Fruit fly (Drosophila melanogaster) whole organism, pupa: ENCODE results near the gene CG12091.

Experiments
- CG10348 ChIP-seq: fragments of 200-800 bp; sonication (Bioruptor generic); IDR thresholded peaks from 2 replicates; pipeline ENCODE4 v1.3.6; 2022; ENCODE audit warnings: missing biosample characterization, missing genetic modification characterization
- CG12605 ChIP-seq: fragments of 200-800 bp; sonication (Bioruptor generic); IDR thresholded peaks from 2 replicates; pipeline ENCODE4 v1.3.6; 2022; ENCODE audit warnings: missing biosample characterization, missing genetic modification characterization
- CG13204 ChIP-seq: fragments of 200-800 bp; sonication (Bioruptor generic); optimal IDR thresholded peaks from 2 replicates; lab custom pipeline; 2018; ENCODE audit warnings: missing biosample characterization, mild to moderate bottlenecking, missing genetic modification characterization, moderate library complexity
- CG14655 ChIP-seq: fragments of 200-800 bp; sonication (Bioruptor generic); optimal IDR thresholded peaks from 3 replicates; lab custom pipeline; 2017; ENCODE audit warnings: mild to moderate bottlenecking, missing biosample characterization, missing genetic modification reagents, missing genetic modification characterization
- CG15710 ChIP-seq: fragments of 200-800 bp; sonication (Bioruptor generic); optimal IDR thresholded peaks from 2 replicates; lab custom pipeline; 2018; ENCODE audit warnings: missing biosample characterization, mild to moderate bottlenecking, missing genetic modification characterization, moderate library complexity
- CG17806 ChIP-seq: fragments of 200-800 bp; sonication (Bioruptor generic); optimal IDR thresholded peaks from 2 replicates; lab custom pipeline; 2018; ENCODE audit warnings: missing biosample characterization, mild to moderate bottlenecking, missing genetic modification characterization, moderate library complexity
- CG32121 ChIP-seq: fragments of 200-800 bp; sonication (Bioruptor generic); IDR thresholded peaks from 2 replicates; pipeline ENCODE4 v1.3.6; 2022; ENCODE audit warnings: missing biosample characterization, missing genetic modification characterization
- CG34367 ChIP-seq: fragments of 200-800 bp; sonication (Bioruptor generic); optimal IDR thresholded peaks from 2 replicates; lab custom pipeline; 2018; ENCODE audit warnings: missing biosample characterization, mild to moderate bottlenecking, missing genetic modification characterization
- CG4496 ChIP-seq: fragments of 200-800 bp; sonication (Bioruptor generic); IDR thresholded peaks from 3 replicates; pipeline ENCODE4 v1.3.6; 2022; ENCODE audit warnings: missing biosample characterization, missing genetic modification characterization
- CG8159 ChIP-seq: fragments of 200-800 bp; sonication (Bioruptor generic); optimal IDR thresholded peaks from 3 replicates; lab custom pipeline; 2018; ENCODE audit warnings: missing biosample characterization, mild to moderate bottlenecking, missing genetic modification characterization, moderate library complexity
- CG8301 ChIP-seq: fragments of 200-800 bp; sonication (Bioruptor generic); optimal IDR thresholded peaks from 2 replicates; lab custom pipeline; 2018; ENCODE audit warnings: missing biosample characterization, mild to moderate bottlenecking, missing genetic modification characterization
- CG9948 ChIP-seq: fragments of 200-800 bp; sonication (Bioruptor generic); optimal IDR thresholded peaks from 2 replicates; lab custom pipeline; 2018; ENCODE audit warnings: missing biosample characterization, mild to moderate bottlenecking, missing genetic modification characterization, moderate library complexity
- D1 ChIP-seq: fragments of 200-800 bp; sonication (Bioruptor generic); optimal IDR thresholded peaks from 2 replicates; lab custom pipeline; 2018; ENCODE audit warnings: missing biosample characterization, mild to moderate bottlenecking, missing genetic modification characterization, moderate library complexity
- EcR ChIP-seq: fragments of 200-800 bp; sonication (Bioruptor generic); optimal IDR thresholded peaks from 3 replicates; lab custom pipeline; 2019; ENCODE audit warnings: missing biosample characterization, missing genetic modification characterization, mild to moderate bottlenecking, moderate library complexity, missing genetic modification reagents
- Ets98B ChIP-seq: fragments of 200-800 bp; sonication (Bioruptor generic); IDR thresholded peaks from 2 replicates; pipeline ENCODE4 v1.3.6; 2022; ENCODE audit warnings: missing biosample characterization, missing genetic modification characterization
- Pif1A ChIP-seq: fragments of 200-800 bp; sonication (Bioruptor generic); optimal IDR thresholded peaks from 3 replicates; lab custom pipeline; 2016; ENCODE audit warnings: missing biosample characterization, missing genetic modification characterization
- Pif1B ChIP-seq: fragments of 200-800 bp; sonication (Bioruptor generic); optimal IDR thresholded peaks from 3 replicates; lab custom pipeline; 2016; ENCODE audit warnings: missing biosample characterization, missing genetic modification characterization
- Snoo ChIP-seq: fragments of 200-800 bp; sonication (Bioruptor generic); optimal IDR thresholded peaks from 3 replicates; lab custom pipeline; 2017; ENCODE audit warnings: missing biosample characterization, mild to moderate bottlenecking, missing genetic modification characterization, inconsistent platforms
- fd96Ca ChIP-seq: fragments of 200-800 bp; sonication (Bioruptor generic); IDR thresholded peaks from 3 replicates; pipeline ENCODE4 v1.3.6; 2022; ENCODE audit warnings: missing biosample characterization, missing genetic modification characterization
- gl ChIP-seq: fragments of 200-800 bp; sonication (Bioruptor generic); optimal IDR thresholded peaks from 2 replicates; lab custom pipeline; 2018; ENCODE audit warnings: missing biosample characterization, mild to moderate bottlenecking, missing genetic modification characterization
- rn ChIP-seq: fragments of 200-800 bp; sonication (Bioruptor generic); IDR thresholded peaks from 2 replicates; pipeline ENCODE4 v1.3.6; 2022; ENCODE audit warnings: missing biosample characterization, missing genetic modification characterization

CG12091 gene

dm6 chr3L:1573191-1573590 is 36.6 kb upstream of the CG12091 start:
- TF ChIP-seq CG8301 (no peak), CG13204 (GFP tag; lab: Kevin White, UChicago) (no peak), fd96Ca (GFP tag; lab: Robert Waterston, UW) (no peak), Pif1A (GFP tag; lab: Kevin White, UChicago) (no peak), Pif1B (GFP tag; lab: Kevin White, UChicago) (no peak), CG10348 (no peak), CG8159 (tag; lab: Kevin White, UChicago) (no peak), CG4496 (GFP tag; lab: Robert Waterston, UW) (no peak), EcR (GFP tag; lab: Kevin White, UChicago) (no peak), CG15710 (tag; lab: Kevin White, UChicago) (no peak), CG17806 (tag; lab: Kevin White, UChicago) (no peak), CG9948 (tag; lab: Kevin White, UChicago) (no peak), Ets98B (GFP tag; lab: Robert Waterston, UW) (no peak), CG34367 (tag; lab: Kevin White, UChicago) (no peak), Snoo (no peak), CG14655 (GFP tag; lab: Kevin White, UChicago) (no peak)

dm6 chr3L:1571077-1571476 is 34.4 kb upstream of the CG12091 start:
- TF ChIP-seq Ets98B (GFP tag; lab: Robert Waterston, UW), result no peak
- no peak for TF ChIP-seq CG32121 (GFP tag; lab: Robert Waterston, UW)
- TF ChIP-seq CG14655 (GFP tag; lab: Kevin White, UChicago), result no peak
- no peak for TF ChIP-seq CG9948 (tag; lab: Kevin White, UChicago)
- TF ChIP-seq CG34367 (tag; lab: Kevin White, UChicago), result no peak
- no peak for TF ChIP-seq CG8159 (tag; lab: Kevin White, UChicago)
- no peak for TF ChIP-seq EcR (GFP tag; lab: Kevin White, UChicago)
- no peak for TF ChIP-seq Snoo
- no peak for TF ChIP-seq Pif1B (GFP tag; lab: Kevin White, UChicago)

- TF ChIP-seq EcR (GFP tag; lab: Kevin White, UChicago) (peak; percentile 44), CG32121 (GFP tag; lab: Robert Waterston, UW) (0 out of 2 replicates have a peak, but pooled peaks have one; percentile 28), Pif1B (GFP tag; lab: Kevin White, UChicago) (no peak), CG12605 (GFP tag; lab: Robert Waterston, UW) (peak; percentile 64)
- TF ChIP-seq, all 21 proteins: peak for 3
Measured at dm6 chr3L:1569966-1570276, 33.3 kb upstream of the CG12091 start.

dm6 chr3L:1569162-1569965 is 32.7 kb upstream of the CG12091 start, which contains the start of gene Tmep:
TSS of gene Tmep (plus strand) at chr3L:1569181.
- TF ChIP-seq EcR (GFP tag; lab: Kevin White, UChicago), result peak; percentile 75
- TF ChIP-seq rn, result no peak

- TF ChIP-seq D1 (tag; lab: Kevin White, UChicago) (no peak), EcR (GFP tag; lab: Kevin White, UChicago) (peak; percentile 55), CG15710 (tag; lab: Kevin White, UChicago) (peak; percentile 18), Pif1A (GFP tag; lab: Kevin White, UChicago) (no peak), Pif1B (GFP tag; lab: Kevin White, UChicago) (peak; percentile 46), CG8159 (tag; lab: Kevin White, UChicago) (peak; percentile 25), CG8301 (no peak), CG32121 (GFP tag; lab: Robert Waterston, UW) (no peak), CG4496 (GFP tag; lab: Robert Waterston, UW) (0 out of 3 replicates have a peak, but pooled peaks have one; percentile 17), fd96Ca (GFP tag; lab: Robert Waterston, UW) (peak; percentile 34; the same call in 1 of the 3 replicates)
Measured at dm6 chr3L:1568225-1569161, 31.9 kb upstream of the CG12091 start, which contains the start of gene CG7879. TSS of gene CG7879 (minus strand) at chr3L:1568608.

dm6 chr3L:1565092-1565491 is 28.5 kb upstream of the CG12091 start, which contains the start of gene CG12003:
TSS of gene CG12003 (plus strand) at chr3L:1565392.
- TF ChIP-seq CG4496 (GFP tag; lab: Robert Waterston, UW), result no peak
- TF ChIP-seq D1 (tag; lab: Kevin White, UChicago), result no peak
- TF ChIP-seq CG14655 (GFP tag; lab: Kevin White, UChicago), result no peak
- no peak for TF ChIP-seq CG15710 (tag; lab: Kevin White, UChicago)
- TF ChIP-seq CG32121 (GFP tag; lab: Robert Waterston, UW), result no peak
- no peak for TF ChIP-seq gl (tag; lab: Kevin White, UChicago)
- TF ChIP-seq fd96Ca (GFP tag; lab: Robert Waterston, UW), result no peak
- no peak for TF ChIP-seq Pif1A (GFP tag; lab: Kevin White, UChicago)
- TF ChIP-seq Ets98B (GFP tag; lab: Robert Waterston, UW), result no peak
- no peak for TF ChIP-seq Pif1B (GFP tag; lab: Kevin White, UChicago)
- TF ChIP-seq rn, result no peak
- TF ChIP-seq CG8301, result no peak
- no peak for TF ChIP-seq CG9948 (tag; lab: Kevin White, UChicago)
- TF ChIP-seq Snoo, result no peak
- TF ChIP-seq CG13204 (GFP tag; lab: Kevin White, UChicago), result no peak
- no peak for TF ChIP-seq EcR (GFP tag; lab: Kevin White, UChicago)
- no peak for TF ChIP-seq CG10348
- no peak for TF ChIP-seq CG17806 (tag; lab: Kevin White, UChicago)
- no peak for TF ChIP-seq CG34367 (tag; lab: Kevin White, UChicago)
- TF ChIP-seq, all 21 proteins: peak for 0
